Fruit fly (Drosophila melanogaster) whole organism, embryonic: ENCODE measurements around the gene CG14868.

Source experiments
- CG15601 ChIP-seq: fragments of 200-800 bp; sonication (Bioruptor generic); optimal IDR thresholded peaks from 3 replicates; lab custom pipeline; 2019; ENCODE audit warnings: missing biosample characterization, mild to moderate bottlenecking, missing genetic modification characterization, moderate library complexity
- CG17186 ChIP-seq: fragments of 200-800 bp; sonication (Bioruptor generic); optimal IDR thresholded peaks from 3 replicates; lab custom pipeline; 2017; ENCODE audit warnings: missing biosample characterization, missing genetic modification reagents, missing genetic modification characterization
- CG33557 ChIP-seq: fragments of 200-800 bp; sonication (Bioruptor generic); optimal IDR thresholded peaks from 2 replicates; lab custom pipeline; 2019; ENCODE audit warnings: missing biosample characterization, mild to moderate bottlenecking, missing genetic modification characterization, moderate library complexity
- CG4730 ChIP-seq: fragments of 200-800 bp; sonication (Bioruptor generic); IDR thresholded peaks from 2 replicates; pipeline ENCODE4 v1.3.6; 2022; ENCODE audit warnings: missing biosample characterization, missing genetic modification characterization
- CG8281 ChIP-seq: fragments of 200-800 bp; sonication (Bioruptor generic); optimal IDR thresholded peaks from 2 replicates; lab custom pipeline; 2018; ENCODE audit warnings: missing biosample characterization, mild to moderate bottlenecking, missing genetic modification characterization, moderate library complexity
- GATAe ChIP-seq: fragments of 200-800 bp; sonication (Bioruptor generic); conservative IDR thresholded peaks from 2 replicates; pipeline ENCODE4 v1.3.6; 2022; ENCODE audit warnings: missing biosample characterization, missing genetic modification characterization
- HLH4C ChIP-seq: fragments of 200-800 bp; sonication (Bioruptor generic); IDR thresholded peaks from 3 replicates; pipeline ENCODE4 v1.3.6; 2022; ENCODE audit warnings: missing biosample characterization, missing genetic modification characterization; ENCODE audit not compliant: partially characterized antibody
- Opbp ChIP-seq: fragments of 200-800 bp; sonication (Bioruptor generic); IDR thresholded peaks from 3 replicates; pipeline ENCODE4 v1.3.6; 2022; ENCODE audit warnings: missing biosample characterization, missing genetic modification characterization; ENCODE audit not compliant: partially characterized antibody
- ap ChIP-seq: fragments of 200-800 bp; sonication (Bioruptor generic); IDR thresholded peaks from 2 replicates; pipeline ENCODE4 v1.3.6; 2022; ENCODE audit warnings: missing biosample characterization, missing genetic modification characterization
- gce ChIP-seq: fragments of 200-800 bp; sonication (Bioruptor generic); IDR thresholded peaks from 3 replicates; pipeline ENCODE4 v1.3.6; 2022; ENCODE audit warnings: missing biosample characterization, missing genetic modification characterization
- kni ChIP-seq: fragments of 200-800 bp; sonication (Bioruptor generic); optimal IDR thresholded peaks from 3 replicates; lab custom pipeline; 2017; ENCODE audit warnings: mild to moderate bottlenecking, missing biosample characterization, missing genetic modification reagents, missing genetic modification characterization
- pb ChIP-seq: fragments of 200-800 bp; sonication (Bioruptor generic); optimal IDR thresholded peaks from 3 replicates; lab custom pipeline; 2016; ENCODE audit warnings: missing biosample characterization, missing genetic modification characterization

DNA sequence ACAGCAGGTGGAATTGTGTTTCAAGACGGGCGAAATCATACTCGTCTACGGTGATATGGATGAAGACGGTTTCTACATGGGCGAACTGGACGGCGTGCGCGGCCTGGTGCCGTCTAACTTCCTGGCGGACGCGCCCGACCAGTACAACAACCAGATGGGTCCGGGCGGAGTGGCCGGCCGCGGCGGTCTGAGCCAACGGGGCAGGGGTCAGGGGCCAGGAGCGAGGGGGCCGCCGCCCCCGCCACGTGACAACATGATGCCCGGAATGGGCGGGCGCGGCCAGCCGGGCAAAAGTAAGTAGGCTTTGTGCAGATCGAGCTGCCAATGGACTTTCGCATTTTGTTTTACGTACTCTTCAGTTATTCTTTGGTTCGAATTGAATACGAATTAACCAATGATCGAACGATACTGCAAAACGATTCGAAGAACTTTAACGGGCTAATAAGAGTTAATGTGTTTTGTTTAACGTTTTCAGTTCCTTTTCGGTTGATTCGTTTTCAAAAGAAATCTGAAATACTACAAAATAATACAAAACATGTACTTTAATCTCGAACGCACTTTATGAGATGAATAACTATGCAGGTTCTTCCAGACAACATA is 23.6 kb upstream of the CG14868 start:
- no peak for TF ChIP-seq CG8281 (tag; lab: Kevin White, UChicago)
- no peak for TF ChIP-seq CG15601 (tag; lab: Kevin White, UChicago)
- no peak for TF ChIP-seq GATAe (GFP tag; lab: Robert Waterston, UW)
- TF ChIP-seq HLH4C (GFP tag; lab: Robert Waterston, UW), result no peak
- no peak for TF ChIP-seq kni (GFP tag; lab: Kevin White, UChicago)
- no peak for TF ChIP-seq CG33557 (GFP tag; lab: Kevin White, UChicago)
- no peak for TF ChIP-seq CG4730 (GFP tag; lab: Robert Waterston, UW)
- no peak for TF ChIP-seq gce (GFP tag; lab: Robert Waterston, UW)
- no peak for TF ChIP-seq pb (GFP tag; lab: Kevin White, UChicago)
- no peak for TF ChIP-seq CG17186 (GFP tag; lab: Kevin White, UChicago)
- no peak for TF ChIP-seq ap (GFP tag; lab: Robert Waterston, UW)
- TF ChIP-seq Opbp (GFP tag; lab: Robert Waterston, UW), result no peak
